Fruit fly (Drosophila melanogaster) whole organism, embryonic: ENCODE data around the gene Kal1.

Source experiments
- Atf-2 ChIP-seq: fragments of 200-800 bp; sonication (Bioruptor generic); optimal IDR thresholded peaks from 2 replicates; lab custom pipeline; 2016; ENCODE audit warnings: missing biosample characterization, missing genetic modification characterization
- BtbVII ChIP-seq: fragments of 200-800 bp; sonication (Bioruptor generic); optimal IDR thresholded peaks from 3 replicates; lab custom pipeline; 2017; ENCODE audit warnings: missing biosample characterization, mild to moderate bottlenecking, missing genetic modification characterization
- CG10959 ChIP-seq: fragments of 200-800 bp; sonication (Bioruptor generic); IDR thresholded peaks from 2 replicates; pipeline ENCODE4 v1.3.6; 2022; ENCODE audit warnings: missing biosample characterization, missing genetic modification characterization
- CG11504 ChIP-seq: fragments of 200-800 bp; sonication (Bioruptor generic); optimal IDR thresholded peaks from 3 replicates; lab custom pipeline; 2019; ENCODE audit warnings: missing biosample characterization, mild to moderate bottlenecking, missing genetic modification characterization, moderate library complexity
- CG12391 ChIP-seq: fragments of 200-800 bp; sonication (Bioruptor generic); optimal IDR thresholded peaks from 3 replicates; lab custom pipeline; 2018; ENCODE audit warnings: missing biosample characterization, mild to moderate bottlenecking, missing genetic modification characterization, moderate library complexity
- CG12744 ChIP-seq: fragments of 200-800 bp; sonication (Bioruptor generic); optimal IDR thresholded peaks from 2 replicates; lab custom pipeline; 2016; ENCODE audit warnings: missing biosample characterization, missing genetic modification characterization
- CG13287 ChIP-seq: fragments of 200-800 bp; sonication (Bioruptor generic); IDR thresholded peaks from 2 replicates; pipeline ENCODE4 v1.3.6; 2022; ENCODE audit warnings: missing biosample characterization, missing genetic modification characterization; ENCODE audit not compliant: partially characterized antibody
- CG15696 ChIP-seq: fragments of 200-800 bp; sonication (Bioruptor generic); optimal IDR thresholded peaks from 2 replicates; lab custom pipeline; 2019; ENCODE audit warnings: missing biosample characterization, mild to moderate bottlenecking, missing genetic modification characterization, moderate library complexity
- CG17385 ChIP-seq: fragments of 200-800 bp; sonication (Bioruptor generic); optimal IDR thresholded peaks from 3 replicates; lab custom pipeline; 2018; ENCODE audit warnings: missing biosample characterization, mild to moderate bottlenecking, missing genetic modification characterization
- CG3065 ChIP-seq: fragments of 200-800 bp; sonication (Bioruptor generic); optimal IDR thresholded peaks from 2 replicates; lab custom pipeline; 2016; ENCODE audit warnings: missing biosample characterization, missing genetic modification characterization
- CG6175 ChIP-seq: fragments of 200-800 bp; sonication (Bioruptor generic); IDR thresholded peaks from 3 replicates; pipeline ENCODE4 v1.3.6; 2022; ENCODE audit warnings: missing biosample characterization, missing genetic modification characterization
- CG6654 ChIP-seq: fragments of 200-800 bp; sonication (Bioruptor generic); optimal IDR thresholded peaks from 2 replicates; lab custom pipeline; 2017; ENCODE audit warnings: missing biosample characterization, mild to moderate bottlenecking, missing genetic modification characterization
- CG6854 ChIP-seq: fragments of 200-800 bp; sonication (Bioruptor generic); optimal IDR thresholded peaks from 3 replicates; lab custom pipeline; 2017; ENCODE audit warnings: missing biosample characterization, mild to moderate bottlenecking, missing genetic modification characterization
- CG7928 ChIP-seq: fragments of 200-800 bp; sonication (Bioruptor generic); optimal IDR thresholded peaks from 2 replicates; lab custom pipeline; 2017; ENCODE audit warnings: missing biosample characterization, mild to moderate bottlenecking, missing genetic modification characterization
- CG9817 ChIP-seq: fragments of 200-800 bp; sonication (Bioruptor generic); optimal IDR thresholded peaks from 2 replicates; lab custom pipeline; 2018; ENCODE audit warnings: missing biosample characterization, mild to moderate bottlenecking, missing genetic modification characterization, moderate library complexity
- CG9932 ChIP-seq: fragments of 200-800 bp; sonication (Bioruptor generic); IDR thresholded peaks from 2 replicates; pipeline ENCODE4 v1.3.6; 2022; ENCODE audit warnings: missing biosample characterization, missing genetic modification characterization
- D19A ChIP-seq: fragments of 200-800 bp; optimal IDR thresholded peaks from 3 replicates; lab custom pipeline; 2019; ENCODE audit warnings: missing biosample characterization, mild to moderate bottlenecking, missing genetic modification characterization, moderate library complexity
- Deaf1 ChIP-seq: fragments of 200-800 bp; optimal IDR thresholded peaks from 3 replicates; lab custom pipeline; 2019; ENCODE audit warnings: missing biosample characterization, mild to moderate bottlenecking, missing genetic modification characterization, moderate library complexity
- Doc2 ChIP-seq: fragments of 200-800 bp; sonication (Bioruptor generic); IDR thresholded peaks from 2 replicates; pipeline ENCODE4 v1.3.6; 2022; ENCODE audit warnings: missing biosample characterization, missing genetic modification characterization
- E2f2 ChIP-seq: fragments of 200-800 bp; sonication (Bioruptor generic); IDR thresholded peaks from 2 replicates; pipeline ENCODE4 v1.3.6; 2022; ENCODE audit warnings: missing biosample characterization, missing genetic modification characterization
- HHEX ChIP-seq: fragments of 200-800 bp; sonication (Bioruptor generic); optimal IDR thresholded peaks from 3 replicates; lab custom pipeline; 2017; ENCODE audit warnings: missing biosample characterization, mild to moderate bottlenecking, missing genetic modification characterization, missing genetic modification reagents
- Hey ChIP-seq: fragments of 200-800 bp; sonication (Bioruptor generic); optimal IDR thresholded peaks from 3 replicates; lab custom pipeline; 2018; ENCODE audit warnings: missing biosample characterization, mild to moderate bottlenecking, missing genetic modification characterization
- Hmx ChIP-seq: fragments of 200-800 bp; sonication (Bioruptor generic); optimal IDR thresholded peaks from 2 replicates; lab custom pipeline; 2016; ENCODE audit warnings: missing biosample characterization, missing genetic modification characterization
- Hr39 ChIP-seq: fragments of >200 bp; optimal IDR thresholded peaks from 2 replicates; lab custom pipeline; 2017
- Myb ChIP-seq: fragments of 200-800 bp; sonication (Bioruptor generic); optimal IDR thresholded peaks from 2 replicates; lab custom pipeline; 2016; ENCODE audit warnings: missing biosample characterization, missing genetic modification characterization
- NC2α ChIP-seq: fragments of 200-800 bp; sonication (Bioruptor generic); optimal IDR thresholded peaks from 2 replicates; lab custom pipeline; 2016; ENCODE audit warnings: missing biosample characterization, missing genetic modification characterization
- Pdp1 ChIP-seq, 2 experiments: fragments of 200-800 bp; sonication (Bioruptor generic); optimal IDR thresholded peaks; 3 replicates each; lab custom pipeline; 2016; ENCODE audit warnings: missing biosample characterization in 2 of 2, missing genetic modification characterization in 2 of 2, mild to moderate bottlenecking in 1 of 2, moderate library complexity in 1 of 2
- Trl ChIP-seq, 3 experiments: fragments of >200 bp in 2 of 3; fragments of 200-800 bp in 1 of 3; sonication (Bioruptor generic) in 1 of 3; optimal IDR thresholded peaks; 2 replicates in 1 of 3; 3 replicates in 2 of 3; lab custom pipeline; 2016 to 2017; ENCODE audit warnings: missing biosample characterization in 1 of 3, missing genetic modification characterization in 1 of 3
- YL-1 ChIP-seq: fragments of 200-800 bp; sonication (Bioruptor generic); optimal IDR thresholded peaks from 3 replicates; lab custom pipeline; 2017; ENCODE audit warnings: missing biosample characterization, mild to moderate bottlenecking, missing genetic modification characterization
- abd-A ChIP-seq: fragments of 200-800 bp; sonication (Bioruptor generic); optimal IDR thresholded peaks from 3 replicates; lab custom pipeline; 2019; ENCODE audit warnings: missing biosample characterization, mild to moderate bottlenecking, missing genetic modification characterization, moderate library complexity
- ato ChIP-seq: fragments of 200-800 bp; sonication (Bioruptor generic); IDR thresholded peaks from 2 replicates; pipeline ENCODE4 v1.3.6; 2022; ENCODE audit warnings: missing biosample characterization, missing genetic modification characterization; ENCODE audit not compliant: partially characterized antibody
- bcd ChIP-seq: fragments of 200-800 bp; sonication (Bioruptor generic); optimal IDR thresholded peaks from 2 replicates; lab custom pipeline; 2017; ENCODE audit warnings: missing biosample characterization, mild to moderate bottlenecking, missing genetic modification characterization
- chn ChIP-seq: fragments of 200-800 bp; sonication (Bioruptor generic); optimal IDR thresholded peaks from 2 replicates; lab custom pipeline; 2016; ENCODE audit warnings: missing biosample characterization, missing genetic modification characterization
- ci ChIP-seq: fragments of 200-800 bp; sonication (Bioruptor generic); IDR thresholded peaks from 3 replicates; pipeline ENCODE4 v1.3.6; 2022; ENCODE audit warnings: missing biosample characterization, missing genetic modification characterization
- crol ChIP-seq: fragments of 200-800 bp; sonication (Bioruptor generic); IDR thresholded peaks from 2 replicates; pipeline ENCODE4 v1.3.6; 2022; ENCODE audit warnings: missing biosample characterization, missing genetic modification characterization
- dan ChIP-seq: fragments of 200-800 bp; sonication (Bioruptor generic); IDR thresholded peaks from 2 replicates; pipeline ENCODE4 v1.3.6; 2022; ENCODE audit warnings: missing biosample characterization, missing genetic modification characterization
- dati ChIP-seq: fragments of 200-800 bp; sonication (Bioruptor generic); IDR thresholded peaks from 2 replicates; pipeline ENCODE4 v1.3.6; 2022; ENCODE audit warnings: missing biosample characterization, missing genetic modification characterization
- dpn ChIP-seq, 2 experiments: fragments of 200-800 bp; sonication (Bioruptor generic); optimal IDR thresholded peaks; 3 replicates each; lab custom pipeline; 2016; ENCODE audit warnings: missing biosample characterization in 2 of 2, missing genetic modification characterization in 2 of 2
- fd64A ChIP-seq: fragments of 200-800 bp; sonication (Bioruptor generic); optimal IDR thresholded peaks from 3 replicates; lab custom pipeline; 2018; ENCODE audit warnings: missing biosample characterization, mild to moderate bottlenecking, missing genetic modification characterization
- grau ChIP-seq: fragments of 200-800 bp; optimal IDR thresholded peaks from 3 replicates; lab custom pipeline; 2019; ENCODE audit warnings: missing biosample characterization, mild to moderate bottlenecking, missing genetic modification characterization, moderate library complexity
- gsb ChIP-seq: fragments of 200-800 bp; sonication (Bioruptor generic); IDR thresholded peaks from 2 replicates; pipeline ENCODE4 v1.3.6; 2022; ENCODE audit warnings: missing biosample characterization, missing genetic modification characterization
- kni ChIP-seq: fragments of 200-800 bp; sonication (Bioruptor generic); optimal IDR thresholded peaks from 3 replicates; lab custom pipeline; 2017; ENCODE audit warnings: mild to moderate bottlenecking, missing biosample characterization, missing genetic modification reagents, missing genetic modification characterization
- lmd ChIP-seq: fragments of 200-800 bp; sonication (Bioruptor generic); IDR thresholded peaks from 2 replicates; pipeline ENCODE4 v1.3.6; 2022; ENCODE audit warnings: missing biosample characterization, missing genetic modification characterization
- lola ChIP-seq, 3 experiments: fragments of >200 bp in 2 of 3; fragments of 200-800 bp in 1 of 3; sonication (Bioruptor generic) in 1 of 3; optimal IDR thresholded peaks; 2 replicates each; lab custom pipeline; 2017 to 2019; ENCODE audit warnings: missing biosample characterization in 3 of 3, missing genetic modification characterization in 3 of 3, mild to moderate bottlenecking in 1 of 3, moderate library complexity in 1 of 3
- pnt ChIP-seq: fragments of 200-800 bp; sonication (Bioruptor generic); optimal IDR thresholded peaks from 3 replicates; lab custom pipeline; 2016; ENCODE audit warnings: missing biosample characterization, missing genetic modification characterization
- psq ChIP-seq: fragments of 200-800 bp; sonication (Bioruptor generic); optimal IDR thresholded peaks from 2 replicates; lab custom pipeline; 2017; ENCODE audit warnings: missing biosample characterization, missing genetic modification characterization
- pum ChIP-seq: fragments of 200-800 bp; sonication (Bioruptor generic); optimal IDR thresholded peaks from 2 replicates; lab custom pipeline; 2016; ENCODE audit warnings: missing biosample characterization, missing genetic modification characterization
- sens ChIP-seq: fragments of 200-800 bp; sonication (Bioruptor generic); peaks from one replicate; lab custom pipeline; 2016; ENCODE audit warnings: missing biosample characterization, missing genetic modification characterization
- sisA ChIP-seq: fragments of 200-800 bp; sonication (Bioruptor generic); IDR thresholded peaks from 2 replicates; pipeline ENCODE4 v1.3.6; 2022; ENCODE audit warnings: missing biosample characterization, missing genetic modification characterization
- ssp ChIP-seq: fragments of 200-800 bp; sonication (Bioruptor generic); IDR thresholded peaks from 2 replicates; pipeline ENCODE4 v1.3.6; 2022; ENCODE audit warnings: missing biosample characterization, missing genetic modification characterization
- toy ChIP-seq: fragments of 200-800 bp; sonication (Bioruptor generic); IDR thresholded peaks from 2 replicates; pipeline ENCODE4 v1.3.6; 2022; ENCODE audit warnings: missing biosample characterization, missing genetic modification characterization

Kal1 gene

dm6 chr3R:24163556-24164022 is 22.4 kb downstream of the Kal1 start, which contains the start of gene Apc2 (continued):
- TF ChIP-seq CG6654 (GFP tag; lab: Kevin White, UChicago) (no peak), Deaf1 (tag; lab: Kevin White, UChicago) (no peak), Hey (tag; lab: Kevin White, UChicago) (no peak), CG15696 (peak; percentile 61), CG7928 (GFP tag; lab: Kevin White, UChicago) (no peak), Doc2 (GFP tag; lab: Robert Waterston, UW) (no peak), D19A (tag; lab: Kevin White, UChicago) (peak; percentile 65), NC2α (GFP tag; lab: Kevin White, UChicago) (no peak), grau (tag; lab: Kevin White, UChicago) (peak; percentile 71), kni (GFP tag; lab: Kevin White, UChicago) (no peak), CG12391 (peak; percentile 82), HHEX (peak; percentile 1), chn (no peak), CG13287 (GFP tag; lab: Robert Waterston, UW) (peak; percentile 75), E2f2 (no peak; the same call in 1 of the 2 replicates), ssp (GFP tag; lab: Robert Waterston, UW) (0 out of 2 replicates have a peak, but pooled peaks have one; percentile 39), CG6854 (no peak), crol (GFP tag; lab: Robert Waterston, UW) (no peak), lola (GFP tag; optimal IDR thresholded peaks at IDR 0.05; lab: Kevin White, UChicago) (peak in 1 of 3 experiments; percentile 68), abd-A (tag; lab: Kevin White, UChicago) (no peak), Hmx (GFP tag; lab: Kevin White, UChicago) (no peak), CG9817 (tag; lab: Kevin White, UChicago) (peak; percentile 58), pum (GFP tag; lab: Kevin White, UChicago) (peak; percentile 21), CG11504 (peak; percentile 74), Trl (optimal IDR thresholded peaks at IDR 0.05; lab: Kevin White, UChicago) (no peak), Trl (GFP tag; optimal IDR thresholded peaks at IDR 0.05; lab: Kevin White, UChicago) (peak; percentile 16), Myb (GFP tag; lab: Kevin White, UChicago) (peak; percentile 2), dati (GFP tag; lab: Robert Waterston, UW) (no peak), Pdp1 (GFP tag; optimal IDR thresholded peaks at IDR 0.05; lab: Kevin White, UChicago) (peak; percentile 38 to 64), gsb (no peak), Hr39 (lab: Kevin White, UChicago) (no peak), fd64A (GFP tag; lab: Kevin White, UChicago) (no peak), lmd (peak; percentile 64), bcd (peak; percentile 57), ato (GFP tag; lab: Robert Waterston, UW) (no peak), psq (GFP tag; lab: Kevin White, UChicago) (peak; percentile 10), CG6175 (GFP tag; lab: Robert Waterston, UW) (no peak), dan (no peak), dpn (GFP tag; optimal IDR thresholded peaks at IDR 0.05; lab: Kevin White, UChicago) (peak; percentile 34 to 61), CG12744 (GFP tag; lab: Kevin White, UChicago) (no peak), CG17385 (GFP tag; lab: Kevin White, UChicago) (peak; percentile 54), sens (GFP tag; lab: Kevin White, UChicago) (peak; percentile 91), BtbVII (GFP tag; lab: Kevin White, UChicago) (no peak), Atf-2 (GFP tag; lab: Kevin White, UChicago) (no peak), YL-1 (GFP tag; lab: Kevin White, UChicago) (peak; percentile 47), toy (GFP tag; lab: Robert Waterston, UW) (no peak), ci (peak; percentile 64; the same call in 2 of the 3 replicates), CG3065 (GFP tag; lab: Kevin White, UChicago) (no peak), sisA (GFP tag; lab: Robert Waterston, UW) (peak; percentile 66), CG9932 (GFP tag; lab: Robert Waterston, UW) (peak; percentile 75), CG10959 (GFP tag; lab: Robert Waterston, UW) (no peak), pnt (GFP tag; lab: Kevin White, UChicago) (no peak)
